Worm (Caenorhabditis elegans) whole organism, early embryonic: ENCODE data around the gene des-2.
A peak's percentile ranks its signal among the peaks of the same experiment; 100 is the strongest.

Experiments used
- B0310.2 ChIP-seq: sonication (generic microtip); optimal IDR thresholded peaks from 2 replicates; lab custom pipeline; 2016; ENCODE audit warnings: mild to moderate bottlenecking, missing genetic modification characterization, missing compliant biosample characterization
- F13C5.2 ChIP-seq: sonication (generic microtip); optimal IDR thresholded peaks from 2 replicates; lab custom pipeline; 2017; ENCODE audit warnings: mild to moderate bottlenecking, missing genetic modification characterization, inconsistent platforms, missing compliant biosample characterization
- aly-1 ChIP-seq: sonication (generic microtip); optimal IDR thresholded peaks from 2 replicates; lab custom pipeline; 2016; ENCODE audit warnings: missing genetic modification characterization, missing compliant biosample characterization
- ama-1 ChIP-seq: fragments of 150-350 bp; optimal IDR thresholded peaks from 2 replicates; lab custom pipeline; 2014
- ceh-13 ChIP-seq: fragments of 200-800 bp; sonication (Bioruptor generic); optimal IDR thresholded peaks from 2 replicates; lab custom pipeline; 2018; ENCODE audit warnings: mild to moderate bottlenecking, missing genetic modification characterization, missing compliant biosample characterization
- ceh-36 ChIP-seq: sonication (generic microtip); optimal IDR thresholded peaks from 2 replicates; lab custom pipeline; 2016; ENCODE audit warnings: missing genetic modification characterization, inconsistent platforms, missing compliant biosample characterization
- ets-7 ChIP-seq: sonication (generic microtip); optimal IDR thresholded peaks from 2 replicates; lab custom pipeline; 2016; ENCODE audit warnings: missing genotype, missing genetic modification characterization, missing compliant biosample characterization
- flt-1 ChIP-seq: fragments of 200-800 bp; sonication (Bioruptor generic); IDR thresholded peaks from 2 replicates; pipeline ENCODE4 v1.3.6; 2022; ENCODE audit warnings: missing genetic modification characterization, missing compliant biosample characterization
- hmbx-1 ChIP-seq: sonication (generic microtip); optimal IDR thresholded peaks from 2 replicates; lab custom pipeline; 2016; ENCODE audit warnings: mild to moderate bottlenecking, missing genetic modification characterization, missing compliant biosample characterization
- hmg-4 ChIP-seq: fragments of 200-800 bp; sonication (Bioruptor generic); optimal IDR thresholded peaks from 2 replicates; lab custom pipeline; 2018; ENCODE audit warnings: mild to moderate bottlenecking, missing genetic modification characterization, missing compliant biosample characterization
- hnd-1 ChIP-seq: sonication (generic microtip); optimal IDR thresholded peaks from 2 replicates; lab custom pipeline; 2016; ENCODE audit warnings: missing genetic modification characterization, missing compliant biosample characterization
- pes-1 ChIP-seq: fragments of 200-800 bp; sonication (Bioruptor generic); IDR thresholded peaks from 2 replicates; pipeline ENCODE4 v1.3.6; 2022; ENCODE audit warnings: missing genetic modification reagents, missing genetic modification characterization, missing compliant biosample characterization
- scrt-1 ChIP-seq: fragments of 200-800 bp; sonication (Bioruptor generic); IDR thresholded peaks from 2 replicates; pipeline ENCODE4 v1.3.6; 2022; ENCODE audit warnings: missing genetic modification characterization, missing compliant biosample characterization
- sea-1 ChIP-seq: fragments of 200-800 bp; sonication (Bioruptor generic); conservative IDR thresholded peaks from 2 replicates; pipeline ENCODE4 v1.3.6; 2022; ENCODE audit warnings: missing genetic modification characterization, missing compliant biosample characterization
- tbx-11 ChIP-seq: fragments of 200-800 bp; sonication (Bioruptor generic); IDR thresholded peaks from 2 replicates; pipeline ENCODE4 v1.3.6; 2022; ENCODE audit warnings: missing genetic modification characterization, missing compliant biosample characterization
- tbx-37 ChIP-seq: fragments of 200-800 bp; sonication (Bioruptor generic); conservative IDR thresholded peaks from 2 replicates; pipeline ENCODE4 v1.3.6; 2022; ENCODE audit warnings: missing genetic modification reagents, missing genetic modification characterization, missing compliant biosample characterization
- tra-4 ChIP-seq: sonication (generic microtip); optimal IDR thresholded peaks from 2 replicates; lab custom pipeline; 2017; ENCODE audit warnings: missing genetic modification characterization, missing compliant biosample characterization

The des-2 gene

DNA sequence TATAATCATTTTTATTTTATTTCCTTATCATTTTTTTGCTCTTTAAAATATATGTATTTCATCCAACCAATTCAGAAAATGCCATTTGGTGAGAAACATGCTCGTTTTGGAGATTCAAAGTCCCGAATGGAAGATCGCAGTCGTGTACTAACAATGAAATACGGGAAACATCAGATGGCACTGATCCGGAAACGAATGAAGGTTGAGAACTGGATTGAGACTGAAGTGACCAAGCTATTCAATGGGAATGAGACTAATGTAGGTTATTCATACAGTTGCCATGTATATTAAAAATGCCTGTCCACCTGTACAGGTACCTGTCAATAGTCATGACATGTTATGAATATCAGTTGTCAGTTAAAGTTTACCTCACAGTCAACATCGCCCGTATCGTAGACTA lies 38.5 kb downstream of the des-2 start, which contains the start of gene F55C10.5:
F55C10.5 (plus strand) TSS at position 74 of the 400 bp plus-strand sequence.
- TF ChIP-seq ceh-36 (tag; lab: Kevin White, UChicago) (no peak), hnd-1 (tag; lab: Kevin White, UChicago) (no peak), hmbx-1 (no peak), F13C5.2 (no peak), ceh-13 (no peak), ama-1 (no peak), hmg-4 (no peak), tbx-37 (no peak), flt-1 (GFP tag; lab: Robert Waterston, UW) (no peak), aly-1 (no peak), scrt-1 (GFP tag; lab: Robert Waterston, UW) (no peak), B0310.2 (no peak)

DNA sequence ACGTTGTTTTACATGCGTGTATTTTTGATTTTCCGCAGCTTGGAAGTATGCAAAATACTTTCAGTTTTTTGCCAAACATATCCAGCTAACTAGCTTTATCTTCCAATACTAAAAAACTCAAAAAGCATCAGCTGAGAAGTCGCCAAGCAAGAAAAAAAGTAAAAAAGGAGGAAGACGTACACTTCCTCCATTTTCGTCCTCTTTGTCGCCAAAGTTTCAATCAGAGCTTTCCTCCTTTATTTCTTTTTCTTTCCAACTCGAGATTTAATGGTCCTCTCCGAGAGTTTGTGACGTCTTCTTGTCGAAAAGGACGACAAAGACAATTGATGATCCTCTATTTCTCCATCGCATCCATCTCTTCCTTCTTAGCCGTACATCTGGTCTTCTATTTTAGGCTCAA lies 40.9 kb downstream of the des-2 start:
- TF ChIP-seq hnd-1 (tag; lab: Kevin White, UChicago) = no peak
- no peak for TF ChIP-seq pes-1
- TF ChIP-seq scrt-1 (GFP tag; lab: Robert Waterston, UW) = no peak
- no peak for TF ChIP-seq flt-1 (GFP tag; lab: Robert Waterston, UW)
- TF ChIP-seq aly-1 = no peak
- no peak for TF ChIP-seq hmg-4
- no peak for TF ChIP-seq ets-7
- TF ChIP-seq sea-1 (GFP tag; lab: Robert Waterston, UW) = no peak
- TF ChIP-seq ceh-13 = no peak
- no peak for TF ChIP-seq tbx-37
- no peak for TF ChIP-seq B0310.2
- TF ChIP-seq hmbx-1 = no peak
- no peak for TF ChIP-seq F13C5.2
- TF ChIP-seq ama-1 = no peak
- no peak for TF ChIP-seq tra-4 (tag; lab: Kevin White, UChicago)

DNA sequence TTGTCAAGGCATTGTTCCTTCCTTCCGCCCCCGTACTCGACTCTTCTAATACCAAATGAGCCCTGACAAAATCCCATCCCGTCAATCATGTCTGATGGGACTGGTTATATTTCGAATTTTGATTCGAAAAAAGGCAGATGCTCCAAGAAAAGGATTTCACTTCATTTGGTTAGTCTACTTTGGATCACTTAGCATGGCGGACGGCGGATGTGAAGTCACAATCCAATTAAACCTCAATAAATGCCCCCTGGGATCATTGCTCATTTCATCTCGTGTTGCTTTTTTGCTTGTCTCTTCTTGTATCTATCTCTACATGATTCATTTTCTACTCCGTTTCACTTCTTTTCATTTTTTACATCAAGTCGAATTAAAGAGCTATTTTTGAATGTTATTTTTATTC lies 42.2 kb downstream of the des-2 start:
- no peak for TF ChIP-seq hmbx-1
- no peak for TF ChIP-seq hmg-4
- TF ChIP-seq aly-1 = no peak
- no peak for TF ChIP-seq ceh-13
- TF ChIP-seq ets-7 = no peak
- TF ChIP-seq pes-1 = no peak
- TF ChIP-seq ceh-36 (tag; lab: Kevin White, UChicago) = no peak
- no peak for TF ChIP-seq scrt-1 (GFP tag; lab: Robert Waterston, UW)
- TF ChIP-seq sea-1 (GFP tag; lab: Robert Waterston, UW) = no peak
- no peak for TF ChIP-seq hnd-1 (tag; lab: Kevin White, UChicago)
- no peak for TF ChIP-seq ama-1
- no peak for TF ChIP-seq tbx-37
- TF ChIP-seq tra-4 (tag; lab: Kevin White, UChicago) = no peak
- TF ChIP-seq B0310.2 = no peak
- TF ChIP-seq tbx-11 = no peak
- no peak for TF ChIP-seq flt-1 (GFP tag; lab: Robert Waterston, UW)

DNA sequence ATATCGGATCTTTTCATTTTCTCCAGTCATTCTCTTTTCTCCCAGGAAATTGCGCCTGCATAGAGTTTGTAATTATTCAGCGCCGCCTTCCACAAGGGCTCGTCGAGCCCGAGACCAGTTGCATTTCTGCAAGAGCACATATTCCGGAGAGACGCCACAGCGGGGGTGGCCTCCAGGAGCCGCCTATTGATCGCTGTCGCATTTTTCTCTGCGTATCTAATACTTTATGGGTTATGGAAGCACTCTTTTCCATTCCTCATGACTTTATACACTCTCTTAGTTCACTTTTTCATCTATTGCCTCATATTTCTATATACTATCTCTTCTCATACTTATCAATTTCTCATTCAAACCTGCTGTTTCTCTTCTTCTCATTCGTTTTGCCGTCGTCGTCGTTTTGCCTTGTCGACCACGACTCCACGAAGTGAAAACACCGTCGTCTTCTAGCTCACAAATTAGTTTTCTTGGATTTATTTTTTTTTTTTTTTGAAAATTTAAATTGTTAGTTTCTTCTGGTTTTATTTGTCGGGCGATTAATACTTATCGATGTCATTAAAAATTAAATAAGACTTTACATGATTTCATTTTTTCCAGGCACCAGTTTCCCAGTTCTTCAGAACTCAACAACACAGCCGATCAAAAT lies 46.2 kb downstream of the des-2 start, which contains the start of gene cnb-1:
cnb-1 (plus strand) TSS at position 593 of the 643 bp plus-strand sequence.
- TF ChIP-seq F13C5.2 (peak; percentile 13), flt-1 (GFP tag; lab: Robert Waterston, UW) (no peak), hmg-4 (no peak), scrt-1 (GFP tag; lab: Robert Waterston, UW) (no peak), tbx-37 (no peak), sea-1 (GFP tag; lab: Robert Waterston, UW) (no peak), ama-1 (no peak)

DNA sequence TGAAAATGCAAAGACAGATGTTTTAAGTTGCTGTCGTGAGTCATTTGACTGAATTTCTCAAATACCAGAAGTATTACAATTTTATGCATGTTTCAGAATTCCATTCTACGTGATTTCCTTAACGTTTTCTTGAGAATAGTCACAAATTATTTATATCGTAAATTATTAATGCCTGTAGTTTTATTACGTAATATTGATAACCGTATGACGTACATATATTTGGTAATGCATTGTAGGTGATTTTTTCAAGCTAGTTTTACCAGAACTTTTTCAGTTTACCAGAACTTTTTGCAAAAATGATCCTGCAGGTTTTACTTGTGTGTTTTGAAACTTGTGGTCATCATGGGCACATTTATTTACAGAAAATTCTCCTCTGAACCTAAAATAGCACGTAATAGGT lies 47.6 kb downstream of the des-2 start:
- TF ChIP-seq B0310.2 (no peak), hmbx-1 (no peak), flt-1 (GFP tag; lab: Robert Waterston, UW) (no peak), ceh-36 (tag; lab: Kevin White, UChicago) (no peak), tra-4 (tag; lab: Kevin White, UChicago) (no peak), tbx-11 (no peak), ceh-13 (no peak), pes-1 (no peak), aly-1 (no peak), scrt-1 (GFP tag; lab: Robert Waterston, UW) (no peak), sea-1 (GFP tag; lab: Robert Waterston, UW) (no peak), ets-7 (no peak), hnd-1 (tag; lab: Kevin White, UChicago) (no peak), hmg-4 (no peak), tbx-37 (no peak), ama-1 (no peak), F13C5.2 (no peak)

DNA sequence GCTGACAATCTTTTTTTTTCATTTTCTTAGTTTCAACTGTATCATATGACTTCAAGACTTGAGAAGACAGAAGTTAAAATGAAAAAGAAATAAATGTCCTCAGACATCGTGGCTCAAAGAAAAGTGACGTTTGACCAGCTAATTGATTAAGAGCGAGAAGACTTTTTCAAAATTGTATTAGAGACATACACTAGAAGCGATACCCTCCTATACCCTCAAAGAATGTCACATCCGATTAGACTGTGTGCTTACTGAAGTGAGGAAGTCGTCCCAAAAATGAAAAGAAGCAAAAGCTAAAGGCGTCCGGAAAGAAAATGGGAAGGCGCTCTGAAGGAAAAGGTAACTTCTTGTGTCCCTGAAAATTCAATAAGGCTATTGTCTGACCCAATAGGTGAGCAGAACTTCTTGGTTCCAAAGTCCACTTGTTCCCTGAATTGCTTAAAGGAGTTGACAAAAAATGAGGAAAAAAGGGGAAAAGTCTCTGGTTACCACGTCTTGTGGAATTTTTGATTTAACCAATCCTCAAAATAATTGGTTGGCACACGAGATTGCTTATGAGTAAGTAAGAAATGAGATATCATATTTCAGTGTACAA lies 49.1 kb downstream of the des-2 start:
- TF ChIP-seq flt-1 (GFP tag; lab: Robert Waterston, UW) (no peak), ceh-36 (tag; lab: Kevin White, UChicago) (no peak), B0310.2 (no peak), tra-4 (tag; lab: Kevin White, UChicago) (no peak)

DNA sequence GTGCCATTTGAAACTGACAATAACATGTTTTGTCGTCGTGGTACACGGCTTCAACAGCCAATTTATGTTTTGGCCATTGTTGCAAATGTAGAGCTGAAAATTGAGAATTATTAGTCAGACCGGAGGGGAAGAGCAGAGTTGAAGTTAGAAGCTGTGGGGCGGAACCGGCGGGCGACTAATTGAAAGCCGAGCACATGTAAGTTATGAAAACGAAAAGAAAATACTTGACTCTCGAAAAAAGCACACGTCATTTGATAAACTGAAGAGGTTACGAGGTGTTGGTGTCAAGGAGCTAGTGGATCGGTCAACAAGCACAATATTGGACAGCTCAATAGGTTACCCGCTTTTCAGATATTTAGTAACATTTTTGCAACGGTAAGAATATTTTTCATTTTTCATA lies 55.4 kb downstream of the des-2 start, which contains the start of gene dop-5:
dop-5 (minus strand) TSS at position 101 of the 400 bp plus-strand sequence.
- no peak for TF ChIP-seq hmbx-1
